Worm (Caenorhabditis elegans) whole organism, L4 larva: Measurements from ENCODE around the gene tbb-6.

Experiments used
- D1046.2 ChIP-seq: fragments of 200-800 bp; sonication (Bioruptor generic); IDR thresholded peaks from 2 replicates; pipeline ENCODE4 v1.3.6; 2022; ENCODE audit warnings: missing genetic modification characterization, missing compliant biosample characterization
- F49E8.2 ChIP-seq: sonication (generic microtip); optimal IDR thresholded peaks from 2 replicates; lab custom pipeline; 2016; ENCODE audit warnings: missing compliant biosample characterization, mild to moderate bottlenecking, missing genetic modification characterization, borderline replicate concordance
- R02D3.7 ChIP-seq: fragments of 150-350 bp; sonication (generic microtip); optimal IDR thresholded peaks from 3 replicates; lab custom pipeline; 2014; ENCODE audit warnings: missing biosample characterization, missing genetic modification characterization
- T20F7.1 ChIP-seq: fragments of 200-800 bp; sonication (Bioruptor generic); optimal IDR thresholded peaks from 2 replicates; lab custom pipeline; 2018; ENCODE audit warnings: mild to moderate bottlenecking, missing genetic modification characterization, missing compliant biosample characterization
- Y105C5A.15 ChIP-seq: fragments of 200-800 bp; sonication (Bioruptor generic); IDR thresholded peaks from 2 replicates; pipeline ENCODE4 v1.3.6; 2022; ENCODE audit warnings: missing genetic modification characterization, missing compliant biosample characterization
- Y48G9A.11 ChIP-seq: fragments of 200-800 bp; sonication (Bioruptor generic); IDR thresholded peaks from 2 replicates; pipeline ENCODE4 v1.3.6; 2022; ENCODE audit warnings: missing genetic modification reagents, missing genetic modification characterization, missing compliant biosample characterization
- Y75B8A.6 ChIP-seq: fragments of 200-800 bp; sonication (Bioruptor generic); IDR thresholded peaks from 2 replicates; pipeline ENCODE4 v1.3.6; 2022; ENCODE audit warnings: missing genetic modification reagents, missing genetic modification characterization, missing compliant biosample characterization
- ZK546.5 ChIP-seq, 2 experiments: sonication (generic microtip); optimal IDR thresholded peaks; 2 replicates each; lab custom pipeline; 2017; ENCODE audit warnings: missing biosample characterization in 2 of 2, missing genetic modification characterization in 2 of 2
- aly-2 ChIP-seq: sonication (generic microtip); optimal IDR thresholded peaks from 2 replicates; lab custom pipeline; 2018; ENCODE audit warnings: missing biosample characterization, missing genetic modification characterization
- ama-1 ChIP-seq: fragments of 150-350 bp; optimal IDR thresholded peaks from 2 replicates; lab custom pipeline; 2014; ENCODE audit warnings: inconsistent platforms, mixed read lengths
- attf-4 ChIP-seq: sonication (generic microtip); optimal IDR thresholded peaks from 3 replicates; lab custom pipeline; 2017; ENCODE audit warnings: missing biosample characterization, missing genetic modification characterization
- daf-16 ChIP-seq, 3 experiments: sonication (generic microtip); optimal IDR thresholded peaks; 2 replicates each; lab custom pipeline; 2016 to 2017; ENCODE audit warnings: missing genetic modification characterization in 3 of 3, missing genetic modification reagents in 3 of 3, mild to moderate bottlenecking in 2 of 3, missing compliant biosample characterization in 2 of 3, missing biosample characterization in 1 of 3, moderate library complexity in 1 of 3
- daf-8 ChIP-seq: fragments of 200-800 bp; sonication (Bioruptor generic); IDR thresholded peaks from 2 replicates; pipeline ENCODE4 v1.3.6; 2022; ENCODE audit warnings: missing genetic modification characterization, missing compliant biosample characterization
- dmd-6 ChIP-seq: fragments of 200-800 bp; sonication (Bioruptor generic); IDR thresholded peaks from 2 replicates; pipeline ENCODE4 v1.3.6; 2022; ENCODE audit warnings: missing genetic modification reagents, missing genetic modification characterization, missing compliant biosample characterization
- dpl-1 ChIP-seq: fragments of 150-350 bp; optimal IDR thresholded peaks from 2 replicates; lab custom pipeline; 2014; ENCODE audit warnings: missing biosample characterization, missing genetic modification reagents, missing genetic modification characterization
- duxl-1 ChIP-seq: sonication (generic microtip); optimal IDR thresholded peaks from 2 replicates; lab custom pipeline; 2016; ENCODE audit warnings: mild to moderate bottlenecking, missing genetic modification characterization, moderate library complexity, missing compliant biosample characterization; ENCODE audit not compliant: poor library complexity
- fkh-10 ChIP-seq: fragments of 150-350 bp; optimal IDR thresholded peaks from 2 replicates; lab custom pipeline; 2014; ENCODE audit warnings: missing biosample characterization, missing genetic modification reagents, missing genetic modification characterization
- gei-8 ChIP-seq: fragments of 200-800 bp; sonication (Bioruptor generic); optimal IDR thresholded peaks from 2 replicates; lab custom pipeline; 2018; ENCODE audit warnings: mild to moderate bottlenecking, missing genetic modification characterization, missing compliant biosample characterization
- hif-1 ChIP-seq, 2 experiments: sonication (generic microtip); optimal IDR thresholded peaks; 2 replicates each; lab custom pipeline; 2016 to 2017; ENCODE audit warnings: missing compliant biosample characterization in 2 of 2, missing genetic modification characterization in 2 of 2, missing genetic modification reagents in 2 of 2, missing genotype in 2 of 2, mild to moderate bottlenecking in 1 of 2
- hlh-11 ChIP-seq: fragments of 200-800 bp; sonication (Bioruptor generic); optimal IDR thresholded peaks from 2 replicates; lab custom pipeline; 2018; ENCODE audit warnings: mild to moderate bottlenecking, missing genetic modification characterization, missing compliant biosample characterization
- lin-1 ChIP-seq: fragments of 200-800 bp; sonication (Bioruptor generic); IDR thresholded peaks from 2 replicates; pipeline ENCODE4 v1.3.6; 2022; ENCODE audit warnings: missing genetic modification reagents, missing genetic modification characterization, missing compliant biosample characterization
- lin-38 ChIP-seq: fragments of 200-800 bp; sonication (Bioruptor generic); IDR thresholded peaks from 2 replicates; pipeline ENCODE4 v1.3.6; 2022; ENCODE audit warnings: missing genetic modification reagents, missing genetic modification characterization, missing compliant biosample characterization
- lin-39 ChIP-seq: fragments of 150-350 bp; optimal IDR thresholded peaks from 2 replicates; lab custom pipeline; 2014; ENCODE audit warnings: missing biosample characterization, missing genetic modification reagents, missing genetic modification characterization
- madf-5 ChIP-seq, 2 experiments: fragments of 200-800 bp; sonication (Bioruptor generic); IDR thresholded peaks; 2 replicates each; pipeline ENCODE4 v1.3.6; 2022; ENCODE audit warnings: missing compliant biosample characterization in 2 of 2, missing genetic modification characterization in 2 of 2
- mdt-29 ChIP-seq: fragments of 200-800 bp; sonication (Bioruptor generic); IDR thresholded peaks from 2 replicates; pipeline ENCODE4 v1.3.6; 2022; ENCODE audit warnings: missing genetic modification reagents, missing genetic modification characterization, missing compliant biosample characterization
- mes-2 ChIP-seq: sonication (generic microtip); optimal IDR thresholded peaks from 2 replicates; lab custom pipeline; 2016; ENCODE audit warnings: missing genotype, mild to moderate bottlenecking, missing genetic modification characterization, missing compliant biosample characterization; ENCODE audit not compliant: poor library complexity, severe bottlenecking
- nhr-11 ChIP-seq: fragments of 150-350 bp; optimal IDR thresholded peaks from 2 replicates; lab custom pipeline; 2014; ENCODE audit warnings: missing biosample characterization, missing genetic modification characterization
- nhr-111 ChIP-seq: fragments of 200-800 bp; sonication (Bioruptor generic); optimal IDR thresholded peaks from 2 replicates; lab custom pipeline; 2018; ENCODE audit warnings: mild to moderate bottlenecking, missing genetic modification characterization, missing compliant biosample characterization
- nhr-41 ChIP-seq: fragments of 200-800 bp; sonication (Bioruptor generic); IDR thresholded peaks from 2 replicates; pipeline ENCODE4 v1.3.6; 2022; ENCODE audit warnings: missing genetic modification reagents, missing genetic modification characterization, missing compliant biosample characterization
- nhr-6 ChIP-seq: fragments of 150-350 bp; optimal IDR thresholded peaks from 2 replicates; lab custom pipeline; 2014; ENCODE audit warnings: missing biosample characterization, missing genetic modification characterization
- nhr-76 ChIP-seq: fragments of 150-350 bp; optimal IDR thresholded peaks from 2 replicates; lab custom pipeline; 2014; ENCODE audit warnings: missing biosample characterization, missing genetic modification characterization
- pha-4 ChIP-seq, 2 experiments: fragments of 150-350 bp in 1 of 2; fragments of 200-800 bp in 1 of 2; sonication (Bioruptor generic) in 1 of 2; IDR thresholded peaks in 1 of 2; optimal IDR thresholded peaks in 1 of 2; 2 replicates each; pipeline versions ENCODE4 v1.3.6 to Lab custom; 2014 to 2022; ENCODE audit warnings: missing genetic modification characterization in 2 of 2, missing genetic modification reagents in 2 of 2, missing biosample characterization in 1 of 2, missing compliant biosample characterization in 1 of 2
- pqm-1 ChIP-seq: sonication (generic microtip); optimal IDR thresholded peaks from 2 replicates; lab custom pipeline; 2017; ENCODE audit warnings: missing biosample characterization, missing genetic modification characterization
- spr-1 ChIP-seq: sonication (generic microtip); optimal IDR thresholded peaks from 2 replicates; lab custom pipeline; 2016; ENCODE audit warnings: mild to moderate bottlenecking, missing genetic modification characterization, missing compliant biosample characterization
- tra-1 ChIP-seq: fragments of 200-800 bp; sonication (Bioruptor generic); IDR thresholded peaks from 2 replicates; pipeline ENCODE4 v1.3.6; 2022; ENCODE audit warnings: missing genetic modification reagents, missing genetic modification characterization, missing compliant biosample characterization
- unc-62 ChIP-seq, 3 experiments: fragments of 150-350 bp in 1 of 3; sonication (generic microtip); optimal IDR thresholded peaks in 2 of 3; peaks in 1 of 3; 1 replicate in 1 of 3; 2 replicates in 2 of 3; lab custom pipeline; 2014 to 2017; ENCODE audit warnings: missing biosample characterization in 3 of 3, missing genetic modification characterization in 3 of 3, missing genetic modification reagents in 3 of 3, missing genotype in 1 of 3
- zfp-3 ChIP-seq: fragments of 200-800 bp; sonication (Bioruptor generic); conservative IDR thresholded peaks from 2 replicates; pipeline ENCODE4 v1.3.6; 2022; ENCODE audit warnings: missing genetic modification reagents, missing genetic modification characterization, missing compliant biosample characterization
- zip-2 ChIP-seq: fragments of 150-350 bp; optimal IDR thresholded peaks from 2 replicates; lab custom pipeline; 2014; ENCODE audit warnings: missing biosample characterization, missing genetic modification characterization
- ztf-7 ChIP-seq: fragments of 150-350 bp; optimal IDR thresholded peaks from 2 replicates; lab custom pipeline; 2014; ENCODE audit warnings: missing biosample characterization, missing genetic modification characterization

tbb-6 gene

DNA sequence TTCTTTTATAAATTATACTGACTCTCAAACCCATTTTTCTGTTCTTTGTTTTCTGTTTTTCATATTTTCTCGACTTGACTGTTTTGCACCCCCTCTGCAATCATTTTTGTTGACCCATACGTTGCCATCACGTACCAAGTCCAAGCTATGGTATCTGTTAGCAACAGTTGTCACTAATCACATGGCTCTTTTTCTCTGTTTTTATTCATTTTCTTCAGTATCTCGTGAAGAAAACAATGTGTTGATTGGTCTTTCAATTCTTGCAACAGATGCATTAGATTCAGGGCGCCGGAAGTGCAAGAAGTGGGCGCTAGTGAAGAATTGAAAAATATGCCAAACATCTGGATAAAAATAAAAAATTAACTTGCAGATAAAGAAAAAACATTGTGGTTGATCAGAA is 25.8 kb upstream of the tbb-6 start:
- TF ChIP-seq pqm-1 (tag; lab: Kevin White, UChicago) (no peak), fkh-10 (GFP tag; lab: Kevin White, UChicago) (no peak), ama-1 (lab: Kevin White, UChicago) (no peak), daf-8 (GFP tag; lab: Robert Waterston, UW) (no peak), hlh-11 (tag; lab: Kevin White, UChicago) (peak; percentile 33), R02D3.7 (tag; lab: Kevin White, UChicago) (no peak), daf-16 (GFP tag; optimal IDR thresholded peaks at IDR 0.05; lab: Kevin White, UChicago) (peak in 1 of 2 experiments; percentile 100), daf-16 (tag; optimal IDR thresholded peaks at IDR 0.05; lab: Kevin White, UChicago) (no peak), tra-1 (no peak), spr-1 (tag; lab: Kevin White, UChicago) (no peak), Y105C5A.15 (GFP tag; lab: Robert Waterston, UW) (no peak), D1046.2 (no peak), nhr-11 (tag; lab: Kevin White, UChicago) (peak; percentile 26)

DNA sequence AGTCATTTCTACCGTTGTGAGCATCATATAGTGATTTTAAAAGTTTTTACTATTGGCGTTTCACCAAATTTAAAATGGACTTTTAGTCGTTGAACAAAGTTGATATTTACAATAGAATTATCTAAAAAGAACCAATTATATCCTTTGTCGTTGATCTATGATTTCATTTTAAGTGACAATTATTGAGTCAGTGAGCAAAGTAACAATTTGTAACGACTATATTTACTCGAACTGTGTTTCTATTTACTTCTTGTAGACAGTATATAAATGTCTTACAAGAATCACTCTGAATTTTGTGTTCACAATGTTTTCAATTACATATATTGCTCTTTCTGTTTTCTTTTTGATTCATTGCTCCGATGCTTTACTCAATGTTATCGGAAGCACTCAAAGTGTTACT is 20.2 kb upstream of the tbb-6 start, which contains the start of gene ttr-22:
TSS of gene ttr-22 (plus strand) at position 301 of the 400 bp plus-strand sequence.
- no peak for TF ChIP-seq duxl-1

DNA sequence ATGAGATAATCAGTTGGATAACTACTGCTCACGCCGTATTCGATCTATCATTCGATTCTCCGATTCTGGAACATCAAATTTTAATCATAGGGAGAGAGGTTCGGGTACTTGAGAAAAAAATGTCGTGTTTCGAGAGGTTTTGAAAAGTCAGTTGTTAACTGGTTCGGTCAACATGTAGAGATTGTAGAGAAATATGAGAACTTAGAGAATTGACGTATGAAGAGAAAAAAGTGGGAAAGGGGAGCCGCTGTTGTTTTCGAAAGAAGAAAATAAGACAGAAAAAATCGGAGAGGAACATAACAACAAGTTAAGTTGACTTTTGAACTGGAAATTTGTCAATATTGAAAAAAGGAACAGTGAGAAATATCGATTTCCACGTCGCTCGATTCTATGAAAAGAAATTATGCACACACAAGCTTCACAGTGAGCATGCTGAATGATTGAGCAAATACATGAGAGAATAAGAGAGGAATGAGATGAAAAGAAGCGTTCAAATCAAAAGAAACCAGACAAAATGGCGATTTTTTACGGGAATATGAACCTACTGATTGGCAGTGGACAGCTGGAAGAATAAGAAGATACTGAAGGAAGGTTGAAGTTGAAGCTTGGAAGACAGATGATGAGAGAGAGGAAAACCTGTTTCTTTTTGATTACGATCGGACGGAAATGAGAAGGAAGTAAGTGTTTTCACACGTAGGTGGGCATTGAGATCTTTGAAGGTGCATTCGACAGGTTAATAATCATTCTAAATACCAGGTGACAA is 16.2 kb upstream of the tbb-6 start, which contains the start of the genes T04H1.13, slfl-5 and rad-50:
TSS of gene T04H1.13 (minus strand) at position 51 of the 763 bp plus-strand sequence.
TSS of gene slfl-5 (minus strand) at position 65 of the 763 bp plus-strand sequence.
TSS of gene rad-50 (plus strand) at position 667 of the 763 bp plus-strand sequence.
- TF ChIP-seq lin-1 (GFP tag; lab: Robert Waterston, UW) (0 out of 2 replicates have a peak, but pooled peaks have one; percentile 25), dmd-6 (peak; percentile 70), ztf-7 (tag; lab: Kevin White, UChicago) (no peak), pha-4 (GFP tag; IDR thresholded peaks at IDR 0.05; lab: Robert Waterston, UW) (no peak), pha-4 (tag; optimal IDR thresholded peaks at IDR 0.05; lab: Kevin White, UChicago) (peak; percentile 81), tra-1 (0 out of 2 replicates have a peak, but pooled peaks have one; percentile 27), unc-62 (GFP tag; optimal IDR thresholded peaks at IDR 0.05 in 1 of 2; lab: Kevin White, UChicago) (peak in 1 of 2 experiments; percentile 8), unc-62 (tag; optimal IDR thresholded peaks at IDR 0.05; lab: Kevin White, UChicago) (no peak), daf-16 (GFP tag; optimal IDR thresholded peaks at IDR 0.05; lab: Kevin White, UChicago) (peak in 1 of 2 experiments; percentile 69), daf-16 (tag; optimal IDR thresholded peaks at IDR 0.05; lab: Kevin White, UChicago) (no peak), daf-8 (GFP tag; lab: Robert Waterston, UW) (no peak), lin-38 (no peak)

DNA sequence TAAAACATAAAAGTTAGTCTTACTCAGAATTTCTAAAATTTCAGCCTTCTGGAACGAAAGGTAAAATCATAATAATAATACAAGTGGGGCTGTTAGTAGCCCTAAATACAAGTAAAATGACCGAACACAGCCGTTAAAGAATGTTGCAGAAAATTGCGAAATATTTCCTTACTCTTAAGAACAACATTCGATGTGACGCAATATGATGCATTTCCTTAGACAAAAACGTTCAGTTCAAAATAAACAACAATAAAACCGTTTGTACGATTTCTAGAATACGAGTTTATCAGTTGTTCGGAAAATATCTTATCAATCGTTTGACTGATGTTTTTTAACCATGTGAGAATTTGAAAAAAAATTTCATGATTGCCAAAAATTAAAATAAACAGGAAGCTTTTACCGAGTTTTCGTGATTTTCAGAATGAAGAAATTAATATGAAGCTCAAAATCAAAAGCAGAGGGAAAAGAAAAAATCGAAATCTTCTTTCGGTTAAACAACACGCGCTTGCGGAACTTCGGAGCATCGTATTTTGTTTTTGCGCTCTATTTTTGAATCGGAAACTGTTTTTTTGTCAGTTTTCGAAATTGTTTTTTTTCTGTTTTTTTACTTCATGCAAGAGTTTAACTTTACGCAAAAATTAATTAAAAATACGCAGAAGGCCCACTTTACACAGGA is 15.4 kb upstream of the tbb-6 start:
- TF ChIP-seq lin-38 (no peak), gei-8 (GFP tag; lab: Kevin White, UChicago) (no peak), mdt-29 (GFP tag; lab: Robert Waterston, UW) (no peak), ZK546.5 (tag; optimal IDR thresholded peaks at IDR 0.05; lab: Kevin White, UChicago) (no peak), F49E8.2 (no peak), attf-4 (tag; lab: Kevin White, UChicago) (no peak), nhr-76 (tag; lab: Kevin White, UChicago) (no peak), dpl-1 (GFP tag; lab: Kevin White, UChicago) (peak; percentile 60), aly-2 (tag; lab: Kevin White, UChicago) (no peak), R02D3.7 (tag; lab: Kevin White, UChicago) (no peak), Y48G9A.11 (GFP tag; lab: Robert Waterston, UW) (peak; percentile 66), D1046.2 (no peak), nhr-6 (tag; lab: Kevin White, UChicago) (peak; percentile 86), hif-1 (tag; optimal IDR thresholded peaks at IDR 0.05; lab: Kevin White, UChicago) (no peak), hlh-11 (tag; lab: Kevin White, UChicago) (no peak), mes-2 (tag; lab: Kevin White, UChicago) (peak; percentile 38), nhr-41 (no peak), zip-2 (tag; lab: Kevin White, UChicago) (peak; percentile 72), zfp-3 (GFP tag; lab: Robert Waterston, UW) (no peak), daf-16 (GFP tag; optimal IDR thresholded peaks at IDR 0.05; lab: Kevin White, UChicago) (no peak), daf-16 (tag; optimal IDR thresholded peaks at IDR 0.05; lab: Kevin White, UChicago) (peak; percentile 92), lin-39 (tag; lab: Kevin White, UChicago) (no peak), T20F7.1 (peak; percentile 93), madf-5 (GFP tag; IDR thresholded peaks at IDR 0.05; lab: Robert Waterston, UW) (no peak), Y75B8A.6 (GFP tag; lab: Robert Waterston, UW) (no peak), nhr-111 (GFP tag; lab: Kevin White, UChicago) (no peak)
